Worm (Caenorhabditis elegans) whole organism, young adult: ENCODE results near the gene C16D2.1.

Experiments
- B0261.1 ChIP-seq: sonication (generic microtip); optimal IDR thresholded peaks from 2 replicates; lab custom pipeline; 2016; ENCODE audit warnings: mild to moderate bottlenecking, missing genetic modification characterization, moderate library complexity, missing compliant biosample characterization
- F49E8.2 ChIP-seq: sonication (generic microtip); optimal IDR thresholded peaks from 3 replicates; lab custom pipeline; 2017; ENCODE audit warnings: missing genetic modification characterization, mild to moderate bottlenecking, missing compliant biosample characterization, antibody characterized with exemption, moderate library complexity; ENCODE audit not compliant: insufficient read depth
- T07F8.4 ChIP-seq: sonication (generic microtip); optimal IDR thresholded peaks from 2 replicates; lab custom pipeline; 2016; ENCODE audit warnings: mild to moderate bottlenecking, missing genetic modification characterization, moderate library complexity, missing compliant biosample characterization
- Y95B8A.8 ChIP-seq: fragments of 200-800 bp; sonication (Bioruptor generic); IDR thresholded peaks from 2 replicates; pipeline ENCODE4 v1.3.6; 2022; ENCODE audit warnings: missing genetic modification reagents, missing genetic modification characterization, missing compliant biosample characterization
- ama-1 ChIP-seq, 3 experiments: fragments of 150-350 bp in 1 of 3; sonication (generic microtip) in 2 of 3; optimal IDR thresholded peaks; 2 replicates each; lab custom pipeline; 2014 to 2018; ENCODE audit warnings: missing biosample characterization in 2 of 3, missing genetic modification characterization in 2 of 3, missing genetic modification reagents in 2 of 3
- him-1 ChIP-seq: sonication (generic microtip); optimal IDR thresholded peaks from 2 replicates; lab custom pipeline; 2016; ENCODE audit warnings: missing genotype, missing genetic modification reagents, missing genetic modification characterization, missing compliant biosample characterization
- snpc-1.3 ChIP-seq: sonication (generic microtip); optimal IDR thresholded peaks from 2 replicates; lab custom pipeline; 2017; ENCODE audit warnings: missing genetic modification characterization, mild to moderate bottlenecking, missing compliant biosample characterization, antibody characterized with exemption, moderate library complexity, missing genotype, missing genetic modification reagents; ENCODE audit not compliant: insufficient read depth
- unc-130 ChIP-seq: sonication (generic microtip); optimal IDR thresholded peaks from 2 replicates; lab custom pipeline; 2016; ENCODE audit warnings: missing genetic modification reagents, missing genetic modification characterization, missing compliant biosample characterization
- ztf-18 ChIP-seq: sonication (generic microtip); optimal IDR thresholded peaks from 2 replicates; lab custom pipeline; 2016; ENCODE audit warnings: missing genotype, mild to moderate bottlenecking, missing genetic modification characterization, missing compliant biosample characterization

DNA sequence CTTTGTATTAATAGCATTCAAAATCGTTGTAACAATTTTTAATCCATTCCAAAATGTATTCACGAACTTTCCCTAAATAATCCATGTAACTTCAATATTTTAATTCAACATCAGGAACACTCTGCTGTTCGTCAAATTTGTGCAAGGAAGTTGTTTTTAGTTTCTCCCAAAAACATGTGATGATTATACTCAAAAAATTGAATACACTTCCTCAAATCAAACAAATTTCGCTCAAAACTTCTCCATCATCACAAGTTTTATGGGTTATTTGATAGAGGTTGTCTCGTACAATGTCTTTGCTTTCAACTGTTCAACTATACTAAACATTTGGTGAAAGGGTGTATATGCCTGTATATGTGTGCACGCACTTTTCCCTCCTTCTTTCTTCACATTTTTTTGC lies 6.5 kb upstream of the C16D2.1 start:
- no peak for TF ChIP-seq unc-130 (GFP tag; lab: Kevin White, UChicago)
- TF ChIP-seq Y95B8A.8 = no peak
- TF ChIP-seq ztf-18 (tag; lab: Kevin White, UChicago) = no peak
- no peak for TF ChIP-seq F49E8.2 (tag; lab: Kevin White, UChicago)
- TF ChIP-seq T07F8.4 (tag; lab: Kevin White, UChicago) = no peak
- TF ChIP-seq ama-1 (optimal IDR thresholded peaks at IDR 0.05; lab: Kevin White, UChicago) = no peak
- no peak for TF ChIP-seq ama-1 (GFP tag; optimal IDR thresholded peaks at IDR 0.05; lab: Kevin White, UChicago)
- TF ChIP-seq B0261.1 (tag; lab: Kevin White, UChicago) = no peak
- no peak for TF ChIP-seq him-1 (tag; lab: Kevin White, UChicago)
- no peak for TF ChIP-seq snpc-1.3 (tag; lab: Kevin White, UChicago)
